Worm (Caenorhabditis elegans) whole organism, L4 larva: Measurements from ENCODE around the gene F43C1.5.

Source experiments
- F26F4.8 ChIP-seq: fragments of 200-800 bp; sonication (Bioruptor generic); conservative IDR thresholded peaks from 2 replicates; pipeline ENCODE4 v1.3.6; 2022; ENCODE audit warnings: missing genetic modification characterization, missing compliant biosample characterization
- ceh-82 ChIP-seq: sonication (generic microtip); optimal IDR thresholded peaks from 2 replicates; lab custom pipeline; 2017; ENCODE audit warnings: missing biosample characterization, missing genetic modification characterization
- skn-1 ChIP-seq: fragments of 150-350 bp; optimal IDR thresholded peaks from 2 replicates; lab custom pipeline; 2014; ENCODE audit warnings: missing biosample characterization, missing genetic modification characterization
- tra-1 ChIP-seq: fragments of 200-800 bp; sonication (Bioruptor generic); IDR thresholded peaks from 2 replicates; pipeline ENCODE4 v1.3.6; 2022; ENCODE audit warnings: missing genetic modification reagents, missing genetic modification characterization, missing compliant biosample characterization
- unc-130 ChIP-seq: sonication (generic microtip); optimal IDR thresholded peaks from 2 replicates; lab custom pipeline; 2016; ENCODE audit warnings: missing genetic modification reagents, missing genetic modification characterization, missing compliant biosample characterization

- no peak for TF ChIP-seq tra-1 (GFP tag; lab: Robert Waterston, UW)
- TF ChIP-seq ceh-82 (tag; lab: Kevin White, UChicago), result no peak
- TF ChIP-seq skn-1 (tag; lab: Kevin White, UChicago), result no peak
- no peak for TF ChIP-seq F26F4.8 (GFP tag; lab: Robert Waterston, UW)
- TF ChIP-seq unc-130 (GFP tag; lab: Kevin White, UChicago), result no peak
Observed at ce11 chrIII:4277762-4278161, 48.8 kb downstream of the F43C1.5 start.
